Worm (Caenorhabditis elegans) whole organism, L1 larva: Measurements from ENCODE around the gene Y71H2B.8.

Experiments used
- C04F5.9 ChIP-seq: sonication (generic microtip); optimal IDR thresholded peaks from 2 replicates; lab custom pipeline; 2016; ENCODE audit warnings: missing genetic modification characterization, missing compliant biosample characterization
- C34B4.2 ChIP-seq: sonication (generic microtip); optimal IDR thresholded peaks from 2 replicates; lab custom pipeline; 2017; ENCODE audit warnings: mild to moderate bottlenecking, missing genetic modification characterization, missing compliant biosample characterization
- alr-1 ChIP-seq: fragments of 200-800 bp; sonication (Bioruptor generic); optimal IDR thresholded peaks from 2 replicates; lab custom pipeline; 2018; ENCODE audit warnings: borderline replicate concordance, mild to moderate bottlenecking, missing genetic modification characterization, missing compliant biosample characterization
- aly-2 ChIP-seq: fragments of 150-350 bp; optimal IDR thresholded peaks from 2 replicates; lab custom pipeline; 2014; ENCODE audit warnings: missing biosample characterization, missing genetic modification characterization
- ama-1 ChIP-seq: fragments of 150-350 bp; optimal IDR thresholded peaks from 2 replicates; lab custom pipeline; 2014
- ceh-63 ChIP-seq: fragments of 200-800 bp; sonication (Bioruptor generic); optimal IDR thresholded peaks from 2 replicates; lab custom pipeline; 2018; ENCODE audit warnings: mild to moderate bottlenecking, missing genetic modification characterization, missing compliant biosample characterization
- ceh-8 ChIP-seq: fragments of 200-800 bp; sonication (Bioruptor generic); optimal IDR thresholded peaks from 2 replicates; lab custom pipeline; 2018; ENCODE audit warnings: mild to moderate bottlenecking, missing genetic modification characterization, moderate library complexity, missing compliant biosample characterization
- ceh-82 ChIP-seq, 3 experiments: fragments of 150-350 bp in 1 of 3; sonication (generic microtip) in 2 of 3; optimal IDR thresholded peaks; 2 replicates each; lab custom pipeline; 2014 to 2017; ENCODE audit warnings: missing biosample characterization in 3 of 3, missing genetic modification characterization in 3 of 3
- ceh-88 ChIP-seq: fragments of 200-800 bp; sonication (Bioruptor generic); IDR thresholded peaks from 2 replicates; pipeline ENCODE4 v1.3.6; 2022; ENCODE audit warnings: missing genetic modification characterization, missing compliant biosample characterization
- ceh-90 ChIP-seq: sonication (generic microtip); optimal IDR thresholded peaks from 2 replicates; lab custom pipeline; 2016; ENCODE audit warnings: missing genetic modification characterization, missing compliant biosample characterization
- dpl-1 ChIP-seq, 3 experiments: fragments of 150-350 bp in 2 of 3; sonication (generic microtip) in 1 of 3; optimal IDR thresholded peaks; 2 replicates each; lab custom pipeline; 2014 to 2017; ENCODE audit warnings: missing biosample characterization in 3 of 3, missing genetic modification characterization in 3 of 3, missing genetic modification reagents in 3 of 3
- efl-1 ChIP-seq, 4 experiments: fragments of 150-350 bp; optimal IDR thresholded peaks in 3 of 4; peaks in 1 of 4; 1 replicate in 1 of 4; 2 replicates in 3 of 4; lab custom pipeline; 2014; ENCODE audit warnings: missing biosample characterization in 2 of 4, missing genetic modification characterization in 2 of 4, missing genetic modification reagents in 2 of 4
- elt-3 ChIP-seq, 6 experiments: fragments of 150-350 bp in 1 of 6; sonication (generic microtip); optimal IDR thresholded peaks; 2 replicates each; lab custom pipeline; 2017 to 2018; ENCODE audit warnings: missing biosample characterization in 6 of 6, missing genetic modification characterization in 6 of 6, inconsistent platforms in 1 of 6
- ets-5 ChIP-seq: fragments of 200-800 bp; sonication (Bioruptor generic); IDR thresholded peaks from 2 replicates; pipeline ENCODE4 v1.3.6; 2022; ENCODE audit warnings: missing genetic modification characterization, missing compliant biosample characterization
- fkh-4 ChIP-seq: sonication (generic microtip); optimal IDR thresholded peaks from 2 replicates; lab custom pipeline; 2016; ENCODE audit warnings: missing compliant biosample characterization, missing genetic modification characterization, borderline replicate concordance
- grh-1 ChIP-seq: fragments of 200-800 bp; sonication (Bioruptor generic); IDR thresholded peaks from 2 replicates; pipeline ENCODE4 v1.3.6; 2022; ENCODE audit warnings: missing genetic modification reagents, missing genetic modification characterization, missing compliant biosample characterization
- hpl-2 ChIP-seq: fragments of 150-350 bp; optimal IDR thresholded peaks from 2 replicates; lab custom pipeline; 2014; ENCODE audit warnings: missing biosample characterization, missing genetic modification reagents, missing genetic modification characterization
- isw-1 ChIP-seq: fragments of 200-800 bp; sonication (Bioruptor generic); IDR thresholded peaks from 2 replicates; pipeline ENCODE4 v1.3.6; 2022; ENCODE audit warnings: missing genetic modification characterization, missing compliant biosample characterization
- jun-1 ChIP-seq: fragments of 150-350 bp; optimal IDR thresholded peaks from 2 replicates; lab custom pipeline; 2014; ENCODE audit warnings: missing biosample characterization, missing genetic modification reagents, missing genetic modification characterization
- lin-13 ChIP-seq: fragments of 150-350 bp; optimal IDR thresholded peaks from 2 replicates; lab custom pipeline; 2014; ENCODE audit warnings: missing biosample characterization, missing genetic modification reagents, missing genetic modification characterization
- lin-14 ChIP-seq: fragments of 200-800 bp; sonication (Bioruptor generic); optimal IDR thresholded peaks from 2 replicates; lab custom pipeline; 2018; ENCODE audit warnings: mild to moderate bottlenecking, missing genetic modification characterization, moderate library complexity, missing compliant biosample characterization
- lin-39 ChIP-seq: fragments of 150-350 bp; optimal IDR thresholded peaks from 2 replicates; lab custom pipeline; 2014; ENCODE audit warnings: missing biosample characterization, missing genetic modification reagents, missing genetic modification characterization
- lsy-2 ChIP-seq, 2 experiments: fragments of 150-350 bp; optimal IDR thresholded peaks; 2 replicates each; lab custom pipeline; 2014; ENCODE audit warnings: missing biosample characterization in 2 of 2, missing genetic modification characterization in 2 of 2
- mab-9 ChIP-seq: fragments of 200-800 bp; sonication (Bioruptor generic); IDR thresholded peaks from 2 replicates; pipeline ENCODE4 v1.3.6; 2022; ENCODE audit warnings: missing genetic modification reagents, missing genetic modification characterization, missing compliant biosample characterization
- mef-2 ChIP-seq: fragments of 150-350 bp; optimal IDR thresholded peaks from 2 replicates; lab custom pipeline; 2014; ENCODE audit warnings: missing biosample characterization, missing genetic modification characterization
- mep-1 ChIP-seq: fragments of 150-350 bp; optimal IDR thresholded peaks from 2 replicates; lab custom pipeline; 2014; ENCODE audit warnings: missing biosample characterization, missing genetic modification characterization
- nhr-11 ChIP-seq: fragments of 150-350 bp; optimal IDR thresholded peaks from 2 replicates; lab custom pipeline; 2014; ENCODE audit warnings: missing biosample characterization, missing genetic modification characterization
- nhr-12 ChIP-seq: sonication (generic microtip); optimal IDR thresholded peaks from 2 replicates; lab custom pipeline; 2017; ENCODE audit warnings: missing biosample characterization, missing genetic modification characterization
- nhr-19 ChIP-seq: fragments of 200-800 bp; sonication (Bioruptor generic); conservative IDR thresholded peaks from 2 replicates; pipeline ENCODE4 v1.3.6; 2022; ENCODE audit warnings: missing genetic modification characterization, missing compliant biosample characterization
- nhr-20 ChIP-seq: sonication (generic microtip); optimal IDR thresholded peaks from 2 replicates; lab custom pipeline; 2016; ENCODE audit warnings: mild to moderate bottlenecking, missing genetic modification characterization, missing compliant biosample characterization
- nhr-77 ChIP-seq: fragments of 150-350 bp; optimal IDR thresholded peaks from 2 replicates; lab custom pipeline; 2014; ENCODE audit warnings: missing biosample characterization, missing genetic modification characterization
- nhr-90 ChIP-seq: sonication (generic microtip); optimal IDR thresholded peaks from 2 replicates; lab custom pipeline; 2016; ENCODE audit warnings: mild to moderate bottlenecking, missing genetic modification characterization, missing compliant biosample characterization; ENCODE audit not compliant: poor library complexity
- pag-3 ChIP-seq: sonication (generic microtip); optimal IDR thresholded peaks from 2 replicates; lab custom pipeline; 2017; ENCODE audit warnings: missing genetic modification characterization, mild to moderate bottlenecking, missing compliant biosample characterization, antibody characterized with exemption, borderline replicate concordance; ENCODE audit not compliant: insufficient read depth
- pqm-1 ChIP-seq: sonication (generic microtip); optimal IDR thresholded peaks from 3 replicates; lab custom pipeline; 2017; ENCODE audit warnings: missing biosample characterization, missing genetic modification characterization
- snpc-4 ChIP-seq: fragments of 150-350 bp; optimal IDR thresholded peaks from 2 replicates; lab custom pipeline; 2014; ENCODE audit warnings: missing biosample characterization, missing genetic modification characterization
- snu-23 ChIP-seq: sonication (generic microtip); optimal IDR thresholded peaks from 2 replicates; lab custom pipeline; 2016; ENCODE audit warnings: missing genetic modification characterization, missing compliant biosample characterization
- sox-4 ChIP-seq: sonication (generic microtip); optimal IDR thresholded peaks from 2 replicates; lab custom pipeline; 2016; ENCODE audit warnings: missing genetic modification characterization, missing compliant biosample characterization
- sptf-1 ChIP-seq: fragments of 150-350 bp; optimal IDR thresholded peaks from 2 replicates; lab custom pipeline; 2014; ENCODE audit warnings: missing biosample characterization, missing genetic modification characterization
- swsn-7 ChIP-seq: sonication (generic microtip); optimal IDR thresholded peaks from 2 replicates; lab custom pipeline; 2016; ENCODE audit warnings: missing genetic modification characterization, missing compliant biosample characterization
- tlp-1 ChIP-seq: fragments of 150-350 bp; optimal IDR thresholded peaks from 2 replicates; lab custom pipeline; 2014; ENCODE audit warnings: missing biosample characterization, missing genetic modification characterization
- unc-130 ChIP-seq: fragments of 150-350 bp; optimal IDR thresholded peaks from 2 replicates; lab custom pipeline; 2017; ENCODE audit warnings: missing biosample characterization, missing genetic modification characterization, inconsistent platforms
- unc-86 ChIP-seq: sonication (generic microtip); optimal IDR thresholded peaks from 2 replicates; lab custom pipeline; 2016; ENCODE audit warnings: missing genetic modification characterization, missing compliant biosample characterization
- unc-98 ChIP-seq: fragments of 200-800 bp; sonication (Bioruptor generic); IDR thresholded peaks from 2 replicates; pipeline ENCODE4 v1.3.6; 2022; ENCODE audit warnings: missing genetic modification characterization, missing compliant biosample characterization
- vab-15 ChIP-seq: sonication (generic microtip); optimal IDR thresholded peaks from 2 replicates; lab custom pipeline; 2017; ENCODE audit warnings: missing genotype, mild to moderate bottlenecking, missing genetic modification characterization, missing compliant biosample characterization
- zag-1 ChIP-seq: fragments of 150-350 bp; optimal IDR thresholded peaks from 2 replicates; lab custom pipeline; 2014; ENCODE audit warnings: missing biosample characterization, missing genetic modification characterization
- ztf-4 ChIP-seq: fragments of 150-350 bp; optimal IDR thresholded peaks from 2 replicates; lab custom pipeline; 2014; ENCODE audit warnings: missing biosample characterization, missing genetic modification characterization

Gene Y71H2B.8

ce11 chrIII:2578993-2579392 is at the start of gene Y71H2B.8:
Gene Y71H2B.8 (plus strand): TSS chrIII:2579293.
- TF ChIP-seq aly-2 (tag; lab: Kevin White, UChicago), result no peak
- TF ChIP-seq fkh-4 (tag; lab: Kevin White, UChicago), result no peak
- TF ChIP-seq mef-2 (tag; lab: Kevin White, UChicago), result no peak
- no peak for TF ChIP-seq jun-1 (tag; lab: Kevin White, UChicago)
- no peak for TF ChIP-seq nhr-77 (tag; lab: Kevin White, UChicago)
- no peak for TF ChIP-seq lin-39
- no peak for TF ChIP-seq dpl-1 (GFP tag; optimal IDR thresholded peaks at IDR 0.05; lab: Kevin White, UChicago)
- no peak for TF ChIP-seq mab-9 (GFP tag; lab: Robert Waterston, UW)
- TF ChIP-seq grh-1 (GFP tag; lab: Robert Waterston, UW), result no peak
- TF ChIP-seq zag-1, result no peak
- no peak for TF ChIP-seq lin-14 (GFP tag; lab: Kevin White, UChicago)
- no peak for TF ChIP-seq vab-15 (tag; lab: Kevin White, UChicago)
- no peak for TF ChIP-seq pag-3
- no peak for TF ChIP-seq ztf-4
- no peak for TF ChIP-seq ceh-90 (tag; lab: Kevin White, UChicago)
- TF ChIP-seq efl-1 (optimal IDR thresholded peaks at IDR 0.05; lab: Kevin White, UChicago), result no peak
- no peak for TF ChIP-seq efl-1 (GFP tag; optimal IDR thresholded peaks at IDR 0.05 in 1 of 2; lab: Kevin White, UChicago)
- TF ChIP-seq ceh-88 (GFP tag; lab: Robert Waterston, UW), result no peak
- TF ChIP-seq ceh-82 (tag; optimal IDR thresholded peaks at IDR 0.05; lab: Kevin White, UChicago), result no peak
- TF ChIP-seq isw-1 (GFP tag; lab: Robert Waterston, UW), result no peak
- no peak for TF ChIP-seq elt-3 (tag; optimal IDR thresholded peaks at IDR 0.05; lab: Kevin White, UChicago)

ce11 chrIII:2530313-2530712 is 48.8 kb upstream of the Y71H2B.8 start, which contains the start of gene cone-1:
Gene cone-1 (plus strand): TSS chrIII:2530613.
- no peak for TF ChIP-seq sox-4 (tag; lab: Kevin White, UChicago)
- TF ChIP-seq pag-3, result no peak
- no peak for TF ChIP-seq mep-1 (tag; lab: Kevin White, UChicago)
- TF ChIP-seq ceh-88 (GFP tag; lab: Robert Waterston, UW), result no peak
- no peak for TF ChIP-seq lsy-2 (tag; optimal IDR thresholded peaks at IDR 0.05; lab: Kevin White, UChicago)
- TF ChIP-seq nhr-90 (tag; lab: Kevin White, UChicago), result no peak
- TF ChIP-seq unc-98 (GFP tag; lab: Robert Waterston, UW), result no peak
- no peak for TF ChIP-seq vab-15 (tag; lab: Kevin White, UChicago)
- TF ChIP-seq ceh-63 (GFP tag; lab: Kevin White, UChicago), result no peak
- TF ChIP-seq nhr-12 (tag; lab: Kevin White, UChicago), result no peak
- no peak for TF ChIP-seq dpl-1 (GFP tag; optimal IDR thresholded peaks at IDR 0.05; lab: Kevin White, UChicago)
- TF ChIP-seq jun-1 (tag; lab: Kevin White, UChicago), result no peak
- no peak for TF ChIP-seq ets-5

ce11 chrIII:2532716-2533115 is 46.4 kb upstream of the Y71H2B.8 start:
- TF ChIP-seq dpl-1 (GFP tag; optimal IDR thresholded peaks at IDR 0.05; lab: Kevin White, UChicago) (peak in 1 of 3 experiments; percentile 28), zag-1 (no peak), jun-1 (tag; lab: Kevin White, UChicago) (peak; percentile 38), elt-3 (tag; optimal IDR thresholded peaks at IDR 0.05; lab: Kevin White, UChicago) (no peak), snpc-4 (tag; lab: Kevin White, UChicago) (peak; percentile 19), alr-1 (tag; lab: Kevin White, UChicago) (no peak), unc-130 (no peak), sptf-1 (tag; lab: Kevin White, UChicago) (no peak), lin-13 (GFP tag; lab: Kevin White, UChicago) (peak; percentile 28), C34B4.2 (tag; lab: Kevin White, UChicago) (no peak), lin-39 (no peak), nhr-19 (no peak), pag-3 (no peak), unc-86 (tag; lab: Kevin White, UChicago) (peak; percentile 81), mab-9 (GFP tag; lab: Robert Waterston, UW) (no peak), swsn-7 (tag; lab: Kevin White, UChicago) (peak; percentile 56), snu-23 (GFP tag; lab: Kevin White, UChicago) (peak; percentile 52), fkh-4 (tag; lab: Kevin White, UChicago) (no peak), nhr-20 (tag; lab: Kevin White, UChicago) (no peak), lsy-2 (tag; optimal IDR thresholded peaks at IDR 0.05; lab: Kevin White, UChicago) (peak; percentile 29 to 44), hpl-2 (GFP tag; lab: Kevin White, UChicago) (no peak), pqm-1 (tag; lab: Kevin White, UChicago) (no peak), nhr-11 (tag; lab: Kevin White, UChicago) (no peak), C04F5.9 (tag; lab: Kevin White, UChicago) (no peak), ceh-88 (GFP tag; lab: Robert Waterston, UW) (no peak), ceh-8 (GFP tag; lab: Kevin White, UChicago) (no peak), ama-1 (no peak), vab-15 (tag; lab: Kevin White, UChicago) (no peak), mef-2 (tag; lab: Kevin White, UChicago) (no peak), ceh-63 (GFP tag; lab: Kevin White, UChicago) (no peak), tlp-1 (tag; lab: Kevin White, UChicago) (no peak)
